Worm (Caenorhabditis elegans) whole organism, young adult: ENCODE measurements around the gene yif-1.

Experiments used
- F49E8.2 ChIP-seq: sonication (generic microtip); optimal IDR thresholded peaks from 3 replicates; lab custom pipeline; 2017; ENCODE audit warnings: missing genetic modification characterization, mild to moderate bottlenecking, missing compliant biosample characterization, antibody characterized with exemption, moderate library complexity; ENCODE audit not compliant: insufficient read depth
- him-1 ChIP-seq: sonication (generic microtip); optimal IDR thresholded peaks from 2 replicates; lab custom pipeline; 2016; ENCODE audit warnings: missing genotype, missing genetic modification reagents, missing genetic modification characterization, missing compliant biosample characterization

- TF ChIP-seq him-1 (tag; lab: Kevin White, UChicago) (no peak), F49E8.2 (tag; lab: Kevin White, UChicago) (no peak)
Measured at ce11 chrV:10002720-10003119, 52.0 kb downstream of the yif-1 start.
